Worm (Caenorhabditis elegans) whole organism, young adult: ENCODE measurements around the gene vamp-8.

Source experiments
- B0261.1 ChIP-seq: sonication (generic microtip); optimal IDR thresholded peaks from 2 replicates; lab custom pipeline; 2016; ENCODE audit warnings: mild to moderate bottlenecking, missing genetic modification characterization, moderate library complexity, missing compliant biosample characterization
- D2030.7 ChIP-seq: fragments of 200-800 bp; sonication (Bioruptor generic); IDR thresholded peaks from 2 replicates; pipeline ENCODE4 v1.3.6; 2022; ENCODE audit warnings: missing genetic modification reagents, missing genetic modification characterization, missing compliant biosample characterization
- F33H1.4 ChIP-seq: fragments of 200-800 bp; sonication (Bioruptor generic); IDR thresholded peaks from 2 replicates; pipeline ENCODE4 v1.3.6; 2022; ENCODE audit warnings: missing genetic modification reagents, missing genetic modification characterization, missing compliant biosample characterization
- F39B2.1 ChIP-seq: fragments of 200-800 bp; sonication (Bioruptor generic); IDR thresholded peaks from 2 replicates; pipeline ENCODE4 v1.3.6; 2022; ENCODE audit warnings: missing genetic modification reagents, missing genetic modification characterization, missing compliant biosample characterization
- Y53F4B.3 ChIP-seq: fragments of 200-800 bp; sonication (Bioruptor generic); IDR thresholded peaks from 2 replicates; pipeline ENCODE4 v1.3.6; 2022; ENCODE audit warnings: missing genetic modification reagents, missing genetic modification characterization, missing compliant biosample characterization
- Y53G8AR.9 ChIP-seq: fragments of 200-800 bp; sonication (Bioruptor generic); conservative IDR thresholded peaks from 2 replicates; pipeline ENCODE4 v1.3.6; 2022; ENCODE audit warnings: missing genetic modification reagents, missing genetic modification characterization, missing compliant biosample characterization
- Y56A3A.18 ChIP-seq: fragments of 200-800 bp; sonication (Bioruptor generic); IDR thresholded peaks from 2 replicates; pipeline ENCODE4 v1.3.6; 2022; ENCODE audit warnings: missing genetic modification reagents, missing genetic modification characterization, missing compliant biosample characterization
- Y67H2A.10 ChIP-seq: fragments of 200-800 bp; sonication (Bioruptor generic); conservative IDR thresholded peaks from 2 replicates; pipeline ENCODE4 v1.3.6; 2022; ENCODE audit warnings: missing genetic modification reagents, missing genetic modification characterization, missing compliant biosample characterization
- athp-1 ChIP-seq: sonication (generic microtip); optimal IDR thresholded peaks from 2 replicates; lab custom pipeline; 2017; ENCODE audit warnings: mild to moderate bottlenecking, missing genetic modification characterization, missing compliant biosample characterization
- attf-5 ChIP-seq: fragments of 200-800 bp; sonication (Bioruptor generic); optimal IDR thresholded peaks from 2 replicates; lab custom pipeline; 2018; ENCODE audit warnings: mild to moderate bottlenecking, missing genetic modification characterization, missing compliant biosample characterization
- cebp-1 ChIP-seq, 2 experiments: fragments of 200-800 bp in 1 of 2; sonication (Bioruptor generic) in 1 of 2; sonication (generic microtip) in 1 of 2; IDR thresholded peaks in 1 of 2; optimal IDR thresholded peaks in 1 of 2; 2 replicates each; pipeline versions ENCODE4 v1.3.6 to Lab custom; 2017 to 2022; ENCODE audit warnings: missing compliant biosample characterization in 2 of 2, missing genetic modification characterization in 2 of 2, mild to moderate bottlenecking in 1 of 2, missing genetic modification reagents in 1 of 2, moderate library complexity in 1 of 2
- dpl-1 ChIP-seq: fragments of 150-350 bp; optimal IDR thresholded peaks from 2 replicates; lab custom pipeline; 2014; ENCODE audit warnings: missing biosample characterization, missing genetic modification reagents, missing genetic modification characterization
- egrh-3 ChIP-seq: fragments of 200-800 bp; sonication (Bioruptor generic); IDR thresholded peaks from 2 replicates; pipeline ENCODE4 v1.3.6; 2022; ENCODE audit warnings: missing genetic modification reagents, missing genetic modification characterization, missing compliant biosample characterization
- ekl-4 ChIP-seq: fragments of 200-800 bp; sonication (Bioruptor generic); IDR thresholded peaks from 2 replicates; pipeline ENCODE4 v1.3.6; 2022; ENCODE audit warnings: missing genetic modification reagents, missing genetic modification characterization, missing compliant biosample characterization
- ets-4 ChIP-seq: fragments of 200-800 bp; sonication (Bioruptor generic); optimal IDR thresholded peaks from 2 replicates; lab custom pipeline; 2018; ENCODE audit warnings: mild to moderate bottlenecking, missing genetic modification characterization, missing compliant biosample characterization
- hmg-1.2 ChIP-seq: fragments of 200-800 bp; sonication (Bioruptor generic); IDR thresholded peaks from 2 replicates; pipeline ENCODE4 v1.3.6; 2022; ENCODE audit warnings: missing genetic modification reagents, missing genetic modification characterization, missing compliant biosample characterization
- let-607 ChIP-seq, 2 experiments: fragments of 200-800 bp in 1 of 2; sonication (Bioruptor generic) in 1 of 2; sonication (generic microtip) in 1 of 2; optimal IDR thresholded peaks; 2 replicates each; lab custom pipeline; 2016 to 2018; ENCODE audit warnings: mild to moderate bottlenecking in 2 of 2, missing compliant biosample characterization in 2 of 2, missing genetic modification characterization in 2 of 2, moderate library complexity in 2 of 2, missing genotype in 1 of 2
- lin-35 ChIP-seq, 3 experiments: fragments of 150-350 bp in 2 of 3; sonication (generic microtip) in 1 of 3; optimal IDR thresholded peaks; 2 replicates each; lab custom pipeline; 2014 to 2018; ENCODE audit warnings: missing biosample characterization in 3 of 3, missing genetic modification characterization in 3 of 3, missing genetic modification reagents in 3 of 3
- lir-1 ChIP-seq: fragments of 200-800 bp; sonication (Bioruptor generic); conservative IDR thresholded peaks from 2 replicates; pipeline ENCODE4 v1.3.6; 2022; ENCODE audit warnings: missing genetic modification reagents, missing genetic modification characterization, missing compliant biosample characterization
- lsl-1 ChIP-seq: fragments of 200-800 bp; sonication (Bioruptor generic); optimal IDR thresholded peaks from 2 replicates; lab custom pipeline; 2018; ENCODE audit warnings: mild to moderate bottlenecking, missing genetic modification characterization, moderate library complexity, missing compliant biosample characterization
- madf-10 ChIP-seq: sonication (generic microtip); optimal IDR thresholded peaks from 2 replicates; lab custom pipeline; 2016; ENCODE audit warnings: mild to moderate bottlenecking, missing genetic modification characterization, missing compliant biosample characterization
- madf-6 ChIP-seq: fragments of 200-800 bp; sonication (Bioruptor generic); IDR thresholded peaks from 2 replicates; pipeline ENCODE4 v1.3.6; 2022; ENCODE audit warnings: missing genetic modification reagents, missing genetic modification characterization, missing compliant biosample characterization
- mcd-1 ChIP-seq: fragments of 200-800 bp; sonication (Bioruptor generic); IDR thresholded peaks from 2 replicates; pipeline ENCODE4 v1.3.6; 2022; ENCODE audit warnings: missing genetic modification reagents, missing genetic modification characterization, missing compliant biosample characterization
- mel-28 ChIP-seq: sonication (generic microtip); optimal IDR thresholded peaks from 2 replicates; lab custom pipeline; 2016; ENCODE audit warnings: borderline replicate concordance, mild to moderate bottlenecking, missing genetic modification characterization, missing compliant biosample characterization
- mxl-1 ChIP-seq: sonication (generic microtip); optimal IDR thresholded peaks from 2 replicates; lab custom pipeline; 2016; ENCODE audit warnings: missing genetic modification characterization, missing compliant biosample characterization
- nhr-179 ChIP-seq: sonication (generic microtip); optimal IDR thresholded peaks from 2 replicates; lab custom pipeline; 2016; ENCODE audit warnings: mild to moderate bottlenecking, missing genetic modification characterization, missing compliant biosample characterization
- sdz-38 ChIP-seq: sonication (generic microtip); optimal IDR thresholded peaks from 2 replicates; lab custom pipeline; 2016; ENCODE audit warnings: missing genotype, missing genetic modification characterization, missing compliant biosample characterization
- snpc-4 ChIP-seq, 5 experiments: fragments of 150-350 bp in 1 of 5; sonication (generic microtip) in 4 of 5; optimal IDR thresholded peaks; 2 replicates each; lab custom pipeline; 2014 to 2018; ENCODE audit warnings: missing genetic modification characterization in 5 of 5, missing biosample characterization in 3 of 5, antibody characterized with exemption in 2 of 5, mild to moderate bottlenecking in 2 of 5, missing compliant biosample characterization in 2 of 5, missing genotype in 2 of 5, moderate library complexity in 2 of 5, missing genetic modification reagents in 1 of 5
- somi-1 ChIP-seq: fragments of 200-800 bp; sonication (Bioruptor generic); optimal IDR thresholded peaks from 2 replicates; lab custom pipeline; 2018; ENCODE audit warnings: mild to moderate bottlenecking, missing genetic modification characterization, missing compliant biosample characterization
- tlf-1 ChIP-seq: fragments of 200-800 bp; sonication (Bioruptor generic); optimal IDR thresholded peaks from 2 replicates; lab custom pipeline; 2018; ENCODE audit warnings: mild to moderate bottlenecking, missing genetic modification characterization, missing compliant biosample characterization
- unc-130 ChIP-seq: sonication (generic microtip); optimal IDR thresholded peaks from 2 replicates; lab custom pipeline; 2016; ENCODE audit warnings: missing genetic modification reagents, missing genetic modification characterization, missing compliant biosample characterization
- xnd-1 ChIP-seq: sonication (generic microtip); optimal IDR thresholded peaks from 2 replicates; lab custom pipeline; 2016; ENCODE audit warnings: missing genotype, missing genetic modification reagents, missing genetic modification characterization, missing compliant biosample characterization
- ztf-26 ChIP-seq: sonication (generic microtip); optimal IDR thresholded peaks from 2 replicates; lab custom pipeline; 2017; ENCODE audit warnings: missing genetic modification characterization, missing compliant biosample characterization
- ztf-28 ChIP-seq: fragments of 200-800 bp; sonication (Bioruptor generic); IDR thresholded peaks from 2 replicates; pipeline ENCODE4 v1.3.6; 2022; ENCODE audit warnings: missing genetic modification reagents, missing genetic modification characterization, missing compliant biosample characterization

The vamp-8 gene

DNA sequence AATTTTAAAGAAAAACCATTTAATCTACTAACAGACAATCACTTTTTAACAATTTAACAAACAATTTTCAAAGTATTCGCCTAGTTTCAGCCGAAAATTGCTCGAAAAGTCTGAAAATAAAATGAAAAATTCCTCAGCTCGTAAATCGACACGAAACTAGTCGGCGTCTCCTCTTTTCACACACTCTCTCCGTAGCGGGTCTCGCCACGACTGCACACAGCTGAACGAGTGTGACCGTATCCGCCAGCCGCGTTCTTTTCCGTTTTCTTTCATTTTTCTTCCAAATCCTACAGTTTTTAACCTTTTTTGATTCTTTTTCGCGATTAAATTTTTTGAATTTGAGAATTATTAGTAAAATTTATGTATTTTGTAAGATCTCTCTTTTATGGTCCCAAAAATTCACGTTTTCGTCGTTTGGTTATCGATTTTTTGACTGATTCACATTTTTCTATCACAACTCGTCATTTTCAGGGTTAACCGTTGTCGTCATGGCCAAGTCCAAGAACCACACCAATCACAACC, 16.8 kb upstream of the vamp-8 start, which contains the start of gene rpl-29 (continued):
- TF ChIP-seq madf-6 (peak; percentile 94), ztf-28 (GFP tag; lab: Robert Waterston, UW) (no peak), attf-5 (GFP tag; lab: Kevin White, UChicago) (peak; percentile 49), athp-1 (peak; percentile 43), B0261.1 (tag; lab: Kevin White, UChicago) (no peak), snpc-4 (GFP tag; optimal IDR thresholded peaks at IDR 0.05; lab: Kevin White, UChicago) (peak; percentile 93), snpc-4 (tag; optimal IDR thresholded peaks at IDR 0.05; lab: Kevin White, UChicago) (peak; percentile 69 to 96 (median 94)), unc-130 (GFP tag; lab: Kevin White, UChicago) (no peak), lsl-1 (GFP tag; lab: Kevin White, UChicago) (peak; percentile 98), lin-35 (GFP tag; optimal IDR thresholded peaks at IDR 0.05; lab: Kevin White, UChicago) (peak in 2 of 3 experiments; percentile 37 to 69)

DNA sequence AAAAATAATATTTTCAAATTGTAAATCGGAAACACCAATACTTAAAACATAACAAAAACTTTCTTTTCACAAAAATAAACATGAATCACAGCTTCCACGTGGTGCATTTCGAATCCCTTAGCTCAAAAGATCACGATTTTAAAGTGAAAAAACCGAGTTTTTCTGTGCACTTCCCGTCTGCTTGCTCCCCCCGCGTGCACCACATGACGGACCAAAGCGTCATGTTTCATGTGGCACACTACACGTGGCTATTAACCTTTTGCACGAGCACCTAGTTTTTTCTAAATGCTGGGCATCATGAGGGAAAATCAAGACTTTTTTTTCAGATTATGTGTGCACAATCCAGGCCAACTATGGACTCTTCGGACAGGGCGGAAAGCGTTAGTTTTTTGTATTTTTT, 15.8 kb upstream of the vamp-8 start:
- TF ChIP-seq ekl-4 (no peak), somi-1 (GFP tag; lab: Kevin White, UChicago) (peak; percentile 15), let-607 (tag; optimal IDR thresholded peaks at IDR 0.05; lab: Kevin White, UChicago) (no peak), Y67H2A.10 (GFP tag; lab: Robert Waterston, UW) (no peak), nhr-179 (tag; lab: Kevin White, UChicago) (no peak), ztf-28 (GFP tag; lab: Robert Waterston, UW) (no peak), F39B2.1 (GFP tag; lab: Robert Waterston, UW) (no peak), madf-10 (tag; lab: Kevin White, UChicago) (peak; percentile 36), cebp-1 (GFP tag; IDR thresholded peaks at IDR 0.05; lab: Robert Waterston, UW) (no peak), cebp-1 (tag; optimal IDR thresholded peaks at IDR 0.05; lab: Kevin White, UChicago) (peak; percentile 39), Y53F4B.3 (GFP tag; lab: Robert Waterston, UW) (no peak), D2030.7 (GFP tag; lab: Robert Waterston, UW) (no peak), egrh-3 (GFP tag; lab: Robert Waterston, UW) (no peak), dpl-1 (GFP tag; lab: Kevin White, UChicago) (no peak), unc-130 (GFP tag; lab: Kevin White, UChicago) (no peak), sdz-38 (tag; lab: Kevin White, UChicago) (no peak), hmg-1.2 (no peak), mel-28 (tag; lab: Kevin White, UChicago) (no peak), mcd-1 (GFP tag; lab: Robert Waterston, UW) (no peak), ets-4 (GFP tag; lab: Kevin White, UChicago) (no peak), ztf-26 (tag; lab: Kevin White, UChicago) (no peak), Y56A3A.18 (GFP tag; lab: Robert Waterston, UW) (no peak), lir-1 (GFP tag; lab: Robert Waterston, UW) (no peak)

DNA sequence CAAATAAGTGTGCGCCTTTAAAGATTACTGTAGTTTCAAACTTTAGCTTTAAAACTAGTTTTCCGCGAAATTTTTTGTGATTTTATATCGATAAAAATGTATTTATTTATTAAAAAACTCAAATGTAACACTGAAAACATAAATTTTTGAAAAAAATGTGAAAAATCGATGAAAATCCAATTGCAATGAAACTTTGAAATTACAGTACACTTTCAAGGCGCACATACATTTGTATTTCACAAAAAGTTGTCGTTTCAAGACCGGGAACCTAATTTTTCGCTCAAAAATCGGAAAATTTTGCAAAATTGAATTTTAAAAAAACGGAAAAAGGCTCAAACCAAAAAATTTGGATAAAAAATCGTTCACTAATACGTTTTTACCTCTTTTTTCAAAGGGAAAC, 15.4 kb upstream of the vamp-8 start:
- peak; percentile 84 for TF ChIP-seq lsl-1 (GFP tag; lab: Kevin White, UChicago)
- TF ChIP-seq snpc-4 (GFP tag; optimal IDR thresholded peaks at IDR 0.05; lab: Kevin White, UChicago) = peak; percentile 9
- TF ChIP-seq snpc-4 (tag; optimal IDR thresholded peaks at IDR 0.05; lab: Kevin White, UChicago) = peak in 2 of 4 experiments; percentile 30 to 72
- TF ChIP-seq F33H1.4 (GFP tag; lab: Robert Waterston, UW) = peak; percentile 49
- no peak for TF ChIP-seq Y53G8AR.9 (GFP tag; lab: Robert Waterston, UW)
- peak; percentile 6 for TF ChIP-seq xnd-1 (tag; lab: Kevin White, UChicago)
- no peak for TF ChIP-seq tlf-1
- no peak for TF ChIP-seq mxl-1 (tag; lab: Kevin White, UChicago)
